Worm (Caenorhabditis elegans): ENCODE results near the gene C56G2.5.

- TF ChIP-seq ZK546.5 (tag; optimal IDR thresholded peaks at IDR 0.05) (no peak), nhr-12 (tag; optimal IDR thresholded peaks at IDR 0.05) (no peak), skn-1 (tag; optimal IDR thresholded peaks at IDR 0.05) (no peak)
These were observed 10.3 kb upstream of the C56G2.5 start for ce11 chrIII:6334364-6334763.

Data from whole organism, L3 larva.